Worm (Caenorhabditis elegans) whole organism, L4/young adult: ENCODE measurements around the gene rsef-1.

Experiments used
- W03F9.2 ChIP-seq: fragments of 150-350 bp; optimal IDR thresholded peaks from 2 replicates; lab custom pipeline; 2014; ENCODE audit warnings: missing biosample characterization, missing genetic modification characterization
- dao-5 ChIP-seq: sonication (generic microtip); optimal IDR thresholded peaks from 2 replicates; lab custom pipeline; 2016; ENCODE audit warnings: missing genotype, missing genetic modification characterization, moderate library complexity, missing compliant biosample characterization
- him-1 ChIP-seq: sonication (generic microtip); optimal IDR thresholded peaks from 2 replicates; lab custom pipeline; 2016; ENCODE audit warnings: missing genotype, missing genetic modification reagents, missing genetic modification characterization, missing compliant biosample characterization

Gene rsef-1

DNA sequence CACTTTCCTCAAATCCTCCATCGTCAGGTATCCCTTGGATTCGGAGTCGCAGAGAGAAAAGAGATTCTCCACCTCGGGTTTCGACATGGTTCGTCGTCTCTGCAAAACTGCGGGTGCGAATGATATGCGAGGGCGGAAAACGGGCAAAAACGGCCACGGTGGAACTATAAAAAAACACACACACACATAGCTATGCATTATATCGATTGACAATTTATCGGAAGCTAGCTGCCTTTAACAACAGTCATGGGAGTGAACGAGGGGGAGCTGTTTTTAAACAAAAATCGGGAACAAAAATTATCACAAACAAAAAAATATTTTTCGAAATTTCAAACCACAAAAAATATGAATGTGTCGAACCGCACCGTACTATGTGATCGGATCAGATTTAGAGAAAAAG is at the start of gene rsef-1:
Gene rsef-1 (minus strand): TSS at position 101 of the 400 bp plus-strand sequence.
- TF ChIP-seq dao-5 (tag; lab: Kevin White, UChicago): no peak

DNA sequence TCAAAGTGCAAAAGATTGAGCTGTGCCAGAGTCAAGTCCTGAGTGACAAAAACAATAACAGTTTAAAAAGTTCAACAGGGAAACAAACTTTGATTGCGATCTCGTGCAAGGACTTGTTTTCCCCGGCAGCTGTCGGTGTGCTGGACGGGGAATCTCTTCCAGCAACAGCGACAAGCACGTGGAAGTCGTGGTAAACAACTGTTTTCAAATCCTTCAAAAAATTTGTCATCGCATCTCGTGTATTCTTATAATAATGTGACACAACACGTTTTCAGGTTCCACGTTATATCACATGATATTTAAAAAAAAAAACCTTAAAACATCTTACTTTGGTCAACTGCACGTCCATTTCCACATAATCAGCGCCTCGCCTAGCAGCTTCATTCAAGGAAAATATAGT is 49.4 kb upstream of the rsef-1 start:
- TF ChIP-seq him-1 (tag; lab: Kevin White, UChicago) (no peak), dao-5 (tag; lab: Kevin White, UChicago) (no peak), W03F9.2 (tag; lab: Kevin White, UChicago) (no peak)

DNA sequence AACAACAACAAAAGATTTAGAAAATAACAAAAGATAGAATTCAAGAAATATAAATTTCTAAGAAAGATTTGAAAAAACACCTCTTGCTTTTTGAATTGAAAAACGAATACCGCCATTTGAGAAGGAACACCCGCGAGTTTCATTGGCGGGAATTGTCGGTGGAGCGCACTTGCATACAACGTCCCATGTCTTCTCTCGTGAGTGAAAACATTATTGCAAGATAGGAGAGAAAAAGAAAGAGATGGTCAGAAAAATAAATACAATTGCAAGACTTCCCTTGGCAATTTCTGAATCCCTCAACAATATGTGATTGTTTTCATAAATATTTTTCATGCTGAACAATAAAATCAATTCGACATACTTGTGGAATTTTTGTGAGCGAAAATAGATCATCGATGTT is 46.9 kb upstream of the rsef-1 start, which contains the start of gene K10B3.5:
Gene K10B3.5 (minus strand): TSS at position 343 of the 400 bp plus-strand sequence.
- no peak for TF ChIP-seq dao-5 (tag; lab: Kevin White, UChicago)
- peak; percentile 56 for TF ChIP-seq W03F9.2 (tag; lab: Kevin White, UChicago)
- TF ChIP-seq him-1 (tag; lab: Kevin White, UChicago): peak; percentile 41

- TF ChIP-seq dao-5 (tag; lab: Kevin White, UChicago) (no peak), W03F9.2 (tag; lab: Kevin White, UChicago) (no peak), him-1 (tag; lab: Kevin White, UChicago) (no peak)
Measured at ce11 chrX:3102817-3103216, 43.6 kb upstream of the rsef-1 start.

ce11 chrX:3102165-3102564 is 43.0 kb upstream of the rsef-1 start, which contains the start of gene ztf-13:
Gene ztf-13, minus strand, starts transcription at chrX:3102175.
- no peak for TF ChIP-seq W03F9.2 (tag; lab: Kevin White, UChicago)
- no peak for TF ChIP-seq him-1 (tag; lab: Kevin White, UChicago)
- no peak for TF ChIP-seq dao-5 (tag; lab: Kevin White, UChicago)

DNA sequence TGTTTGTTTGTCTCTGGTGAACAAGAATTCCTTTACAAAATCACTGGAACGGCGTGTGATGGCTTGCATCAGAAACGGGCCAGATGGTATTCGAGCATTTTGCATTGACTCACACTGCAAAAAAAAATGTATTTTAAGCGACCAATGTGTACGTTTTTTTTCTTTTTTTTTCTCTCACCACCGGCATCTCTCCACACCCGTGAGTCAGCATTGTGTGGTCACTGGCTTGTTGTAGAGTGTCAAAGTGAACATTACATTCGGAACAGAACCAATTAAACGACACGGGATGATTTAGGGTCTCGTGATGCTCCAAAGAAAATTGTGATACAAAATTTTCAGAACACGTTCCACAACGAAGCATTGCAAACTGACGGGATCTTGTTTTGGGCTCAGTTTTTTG is 42.4 kb upstream of the rsef-1 start:
- TF ChIP-seq him-1 (tag; lab: Kevin White, UChicago) (no peak), dao-5 (tag; lab: Kevin White, UChicago) (no peak), W03F9.2 (tag; lab: Kevin White, UChicago) (no peak)

- peak; percentile 80 for TF ChIP-seq him-1 (tag; lab: Kevin White, UChicago)
- TF ChIP-seq dao-5 (tag; lab: Kevin White, UChicago): no peak
- TF ChIP-seq W03F9.2 (tag; lab: Kevin White, UChicago): peak; percentile 93
Measured at ce11 chrX:3099832-3100231, 40.6 kb upstream of the rsef-1 start, which contains the start of gene sec-3. Gene sec-3, minus strand, starts transcription at chrX:3099852.

- TF ChIP-seq dao-5 (tag; lab: Kevin White, UChicago): no peak
- TF ChIP-seq W03F9.2 (tag; lab: Kevin White, UChicago): no peak
- no peak for TF ChIP-seq him-1 (tag; lab: Kevin White, UChicago)
Measured at ce11 chrX:3094304-3094703, 35.1 kb upstream of the rsef-1 start, which contains the start of gene wrt-2. Gene wrt-2, minus strand, starts transcription at chrX:3094349.

ce11 chrX:3092460-3092859 is 33.3 kb upstream of the rsef-1 start:
- no peak for TF ChIP-seq dao-5 (tag; lab: Kevin White, UChicago)
- no peak for TF ChIP-seq him-1 (tag; lab: Kevin White, UChicago)
- TF ChIP-seq W03F9.2 (tag; lab: Kevin White, UChicago): no peak

DNA sequence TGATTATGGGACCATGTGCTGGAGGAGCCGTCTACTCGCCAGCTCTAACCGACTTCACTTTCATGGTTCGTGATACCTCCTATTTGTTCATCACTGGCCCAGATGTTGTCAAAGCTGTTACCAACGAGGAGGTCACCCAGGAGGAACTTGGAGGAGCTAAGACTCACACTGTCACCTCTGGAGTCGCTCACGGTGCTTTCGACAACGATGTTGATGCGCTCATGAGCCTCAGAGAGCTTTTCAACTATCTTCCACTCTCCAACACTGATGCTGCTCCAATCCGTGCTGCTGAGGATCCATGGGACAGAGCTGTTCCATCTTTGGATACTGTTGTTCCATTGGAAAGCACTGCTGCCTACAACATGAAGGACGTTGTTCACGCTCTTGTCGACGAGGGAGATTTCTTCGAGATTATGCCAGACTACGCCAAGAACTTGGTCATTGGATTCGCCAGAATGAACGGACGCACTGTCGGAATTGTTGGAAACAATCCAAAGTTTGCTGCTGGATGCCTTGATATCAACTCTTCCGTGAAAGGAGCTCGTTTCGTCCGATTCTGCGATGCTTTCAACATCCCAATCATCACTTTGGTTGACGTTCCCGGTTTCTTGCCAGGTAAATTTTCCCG is 32.0 kb upstream of the rsef-1 start:
- TF ChIP-seq W03F9.2 (tag; lab: Kevin White, UChicago) (no peak), him-1 (tag; lab: Kevin White, UChicago) (no peak), dao-5 (tag; lab: Kevin White, UChicago) (no peak)

DNA sequence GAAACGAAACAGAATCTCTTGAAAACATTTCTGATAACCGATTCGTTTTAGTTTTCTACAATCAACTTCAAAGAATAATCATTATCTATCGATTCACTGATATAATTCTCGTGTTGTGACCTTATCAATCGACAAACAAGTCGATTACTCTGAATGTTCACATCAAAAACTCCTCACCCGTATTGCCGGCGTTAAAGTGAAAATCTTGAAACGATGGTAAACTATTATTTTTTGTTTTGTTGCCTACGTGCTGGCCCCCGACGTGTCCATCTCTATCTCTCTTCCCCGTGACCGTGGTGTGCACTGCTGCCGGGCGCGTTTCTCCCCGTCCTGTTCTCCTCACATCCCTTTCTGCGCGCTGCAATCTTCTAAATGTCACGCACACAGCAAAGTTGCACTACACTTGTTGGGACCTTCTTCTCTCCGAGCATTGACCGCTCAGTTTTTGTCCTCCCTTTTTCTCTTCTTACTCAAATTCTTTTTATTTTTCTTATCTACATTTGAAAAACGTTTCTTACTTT is 30.8 kb upstream of the rsef-1 start:
- TF ChIP-seq him-1 (tag; lab: Kevin White, UChicago) (no peak), W03F9.2 (tag; lab: Kevin White, UChicago) (peak; percentile 26)

ce11 chrX:3089423-3089822 is 30.2 kb upstream of the rsef-1 start, which contains the start of gene pccb-1:
Gene pccb-1, plus strand, starts transcription at chrX:3089549.
- no peak for TF ChIP-seq W03F9.2 (tag; lab: Kevin White, UChicago)
- TF ChIP-seq him-1 (tag; lab: Kevin White, UChicago): no peak
- TF ChIP-seq dao-5 (tag; lab: Kevin White, UChicago): no peak

DNA sequence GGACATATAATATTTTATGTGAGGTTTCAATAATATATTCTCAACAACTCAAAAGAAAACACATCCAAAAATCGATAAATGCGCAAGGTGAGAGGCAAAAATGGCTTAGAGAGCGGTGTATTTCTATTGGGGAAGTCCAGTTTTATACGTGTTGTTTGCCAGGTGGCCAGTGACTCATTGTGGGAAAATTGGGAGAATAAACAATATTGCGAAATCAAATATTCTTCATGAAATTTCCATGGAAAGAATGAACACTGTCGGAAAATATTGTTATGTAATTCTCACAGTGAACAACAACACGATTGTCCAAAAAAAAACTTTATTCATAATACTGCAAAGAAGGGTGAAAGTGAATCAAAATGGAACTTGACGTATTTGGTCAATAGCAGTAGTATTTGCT is 28.4 kb upstream of the rsef-1 start:
- no peak for TF ChIP-seq W03F9.2 (tag; lab: Kevin White, UChicago)
- TF ChIP-seq him-1 (tag; lab: Kevin White, UChicago): no peak
- no peak for TF ChIP-seq dao-5 (tag; lab: Kevin White, UChicago)

DNA sequence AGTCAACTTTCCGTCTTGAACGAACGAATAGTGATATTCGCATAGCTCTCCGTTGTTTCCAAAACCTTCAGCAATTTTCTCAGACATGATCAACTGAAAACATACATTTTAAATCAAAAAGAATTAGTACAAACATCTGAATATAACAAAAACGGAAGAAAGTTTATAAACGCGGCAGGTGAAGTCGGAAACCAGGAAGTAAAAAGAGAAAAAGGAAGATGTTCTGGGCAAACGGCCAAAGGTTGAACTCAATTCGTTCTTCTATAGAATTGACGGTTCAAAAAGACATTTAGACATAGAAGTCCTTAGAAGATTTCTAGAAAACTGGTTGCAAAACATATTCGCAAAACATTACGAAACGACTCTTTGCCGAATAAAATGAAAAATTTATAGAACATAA is 28.0 kb upstream of the rsef-1 start, which contains the start of gene F52E4.5:
Gene F52E4.5 (minus strand): TSS at position 101 of the 400 bp plus-strand sequence.
- TF ChIP-seq dao-5 (tag; lab: Kevin White, UChicago): no peak
- no peak for TF ChIP-seq W03F9.2 (tag; lab: Kevin White, UChicago)
- no peak for TF ChIP-seq him-1 (tag; lab: Kevin White, UChicago)
